Worm (Caenorhabditis elegans): ENCODE data around the gene shk-1.

- TF ChIP-seq nhr-25 (tag; optimal IDR thresholded peaks at IDR 0.05; ENCODE audit: borderline replicate concordance, insufficient read depth): no peak
- TF ChIP-seq nhr-6 (tag; optimal IDR thresholded peaks at IDR 0.05): no peak
Measured at ce11 chrII:9781842-9782241, 23.8 kb downstream of the shk-1 start, which contains the start of gene cyp-13A1.

Measured in whole organism, L4 larva.